Fruit fly (Drosophila melanogaster): Measurements from ENCODE around the gene Ir94e.

The Ir94e gene

dm6 chr3R:23438184-23438787 lies 33.0 kb downstream of the Ir94e start:
- TF ChIP-seq CG10348 (GFP tag; IDR thresholded peaks at IDR 0.05) (no peak), CG15710 (tag; optimal IDR thresholded peaks at IDR 0.05) (no peak), gl (tag; optimal IDR thresholded peaks at IDR 0.05) (no peak), CG14655 (GFP tag; optimal IDR thresholded peaks at IDR 0.05) (no peak), fd96Ca (GFP tag; IDR thresholded peaks at IDR 0.05) (no peak), EcR (GFP tag; optimal IDR thresholded peaks at IDR 0.05) (no peak), CG34367 (tag; optimal IDR thresholded peaks at IDR 0.05) (no peak), CG8301 (tag; optimal IDR thresholded peaks at IDR 0.05) (no peak), Ets98B (GFP tag; IDR thresholded peaks at IDR 0.05) (no peak), CG12605 (GFP tag; IDR thresholded peaks at IDR 0.05) (no peak), CG13204 (GFP tag; optimal IDR thresholded peaks at IDR 0.05) (no peak), Pif1A (GFP tag; optimal IDR thresholded peaks at IDR 0.05) (no peak), rn (GFP tag; IDR thresholded peaks at IDR 0.05) (no peak), D1 (tag; optimal IDR thresholded peaks at IDR 0.05) (no peak), CG9948 (tag; optimal IDR thresholded peaks at IDR 0.05) (no peak), Pif1B (GFP tag; optimal IDR thresholded peaks at IDR 0.05) (no peak), CG17806 (tag; optimal IDR thresholded peaks at IDR 0.05) (no peak)

dm6 chr3R:23445249-23445916 lies 40.1 kb downstream of the Ir94e start:
- TF ChIP-seq gl (tag; optimal IDR thresholded peaks at IDR 0.05): no peak
- TF ChIP-seq CG8159 (tag; optimal IDR thresholded peaks at IDR 0.05): no peak
- TF ChIP-seq CG13204 (GFP tag; optimal IDR thresholded peaks at IDR 0.05): no peak
- peak; percentile 43 for TF ChIP-seq CG14655 (GFP tag; optimal IDR thresholded peaks at IDR 0.05)

dm6 chr3R:23455866-23456265 lies 50.6 kb downstream of the Ir94e start:
- no peak for TF ChIP-seq CG13204 (GFP tag; optimal IDR thresholded peaks at IDR 0.05)
- TF ChIP-seq CG32121 (GFP tag; IDR thresholded peaks at IDR 0.05): no peak
- no peak for TF ChIP-seq Snoo (tag; optimal IDR thresholded peaks at IDR 0.05)
- TF ChIP-seq Pif1A (GFP tag; optimal IDR thresholded peaks at IDR 0.05): no peak
- no peak for TF ChIP-seq rn (GFP tag; IDR thresholded peaks at IDR 0.05)
- no peak for TF ChIP-seq D1 (tag; optimal IDR thresholded peaks at IDR 0.05)
